Worm (Caenorhabditis elegans) whole organism, L4/young adult: ENCODE data around the gene dsl-7.

ENCODE experiments used
- W03F9.2 ChIP-seq: fragments of 150-350 bp; optimal IDR thresholded peaks from 2 replicates; lab custom pipeline; 2014; ENCODE audit warnings: missing biosample characterization, missing genetic modification characterization
- him-1 ChIP-seq: sonication (generic microtip); optimal IDR thresholded peaks from 2 replicates; lab custom pipeline; 2016; ENCODE audit warnings: missing genotype, missing genetic modification reagents, missing genetic modification characterization, missing compliant biosample characterization

- TF ChIP-seq him-1 (tag; lab: Kevin White, UChicago) (no peak), W03F9.2 (tag; lab: Kevin White, UChicago) (no peak)
Observed at ce11 chrV:13002070-13002469, 9.1 kb downstream of the dsl-7 start, which contains the start of gene inft-2.
